Fruit fly (Drosophila melanogaster) whole organism, pupa: ENCODE measurements around the gene comm.

Experiments used
- CG10348 ChIP-seq: fragments of 200-800 bp; sonication (Bioruptor generic); IDR thresholded peaks from 2 replicates; pipeline ENCODE4 v1.3.6; 2022; ENCODE audit warnings: missing biosample characterization, missing genetic modification characterization
- CG32121 ChIP-seq: fragments of 200-800 bp; sonication (Bioruptor generic); IDR thresholded peaks from 2 replicates; pipeline ENCODE4 v1.3.6; 2022; ENCODE audit warnings: missing biosample characterization, missing genetic modification characterization
- CG4496 ChIP-seq: fragments of 200-800 bp; sonication (Bioruptor generic); IDR thresholded peaks from 3 replicates; pipeline ENCODE4 v1.3.6; 2022; ENCODE audit warnings: missing biosample characterization, missing genetic modification characterization
- CG8159 ChIP-seq: fragments of 200-800 bp; sonication (Bioruptor generic); optimal IDR thresholded peaks from 3 replicates; lab custom pipeline; 2018; ENCODE audit warnings: missing biosample characterization, mild to moderate bottlenecking, missing genetic modification characterization, moderate library complexity
- CG9948 ChIP-seq: fragments of 200-800 bp; sonication (Bioruptor generic); optimal IDR thresholded peaks from 2 replicates; lab custom pipeline; 2018; ENCODE audit warnings: missing biosample characterization, mild to moderate bottlenecking, missing genetic modification characterization, moderate library complexity
- D1 ChIP-seq: fragments of 200-800 bp; sonication (Bioruptor generic); optimal IDR thresholded peaks from 2 replicates; lab custom pipeline; 2018; ENCODE audit warnings: missing biosample characterization, mild to moderate bottlenecking, missing genetic modification characterization, moderate library complexity
- EcR ChIP-seq: fragments of 200-800 bp; sonication (Bioruptor generic); optimal IDR thresholded peaks from 3 replicates; lab custom pipeline; 2019; ENCODE audit warnings: missing biosample characterization, missing genetic modification characterization, mild to moderate bottlenecking, moderate library complexity, missing genetic modification reagents
- Pif1B ChIP-seq: fragments of 200-800 bp; sonication (Bioruptor generic); optimal IDR thresholded peaks from 3 replicates; lab custom pipeline; 2016; ENCODE audit warnings: missing biosample characterization, missing genetic modification characterization
- gl ChIP-seq: fragments of 200-800 bp; sonication (Bioruptor generic); optimal IDR thresholded peaks from 2 replicates; lab custom pipeline; 2018; ENCODE audit warnings: missing biosample characterization, mild to moderate bottlenecking, missing genetic modification characterization

dm6 chr3L:15777839-15778238 is 49.6 kb upstream of the comm start:
- TF ChIP-seq CG8159 (tag; lab: Kevin White, UChicago) = no peak
- TF ChIP-seq CG32121 (GFP tag; lab: Robert Waterston, UW) = no peak
- no peak for TF ChIP-seq CG9948 (tag; lab: Kevin White, UChicago)
- no peak for TF ChIP-seq D1 (tag; lab: Kevin White, UChicago)
- TF ChIP-seq EcR (GFP tag; lab: Kevin White, UChicago) = no peak
- TF ChIP-seq gl (tag; lab: Kevin White, UChicago) = no peak
- no peak for TF ChIP-seq CG4496 (GFP tag; lab: Robert Waterston, UW)
- TF ChIP-seq Pif1B (GFP tag; lab: Kevin White, UChicago) = no peak
- TF ChIP-seq CG10348 (GFP tag; lab: Robert Waterston, UW) = no peak
